Worm (Caenorhabditis elegans): ENCODE measurements around the gene trcs-2.

- TF ChIP-seq hmg-4 (GFP tag; optimal IDR thresholded peaks at IDR 0.05) (no peak), tra-4 (tag; optimal IDR thresholded peaks at IDR 0.05) (no peak), flt-1 (GFP tag; IDR thresholded peaks at IDR 0.05) (no peak), B0310.2 (tag; optimal IDR thresholded peaks at IDR 0.05) (no peak), hnd-1 (tag; optimal IDR thresholded peaks at IDR 0.05) (no peak), tbx-11 (GFP tag; IDR thresholded peaks at IDR 0.05) (no peak), scrt-1 (GFP tag; IDR thresholded peaks at IDR 0.05) (no peak)
These were observed 37.5 kb upstream of the trcs-2 start, which contains the start of gene hgap-2 for ce11 chrII:8684824-8685223.

Data from whole organism, early embryonic.